Fruit fly (Drosophila melanogaster): Measurements from ENCODE around the gene rb.

DNA sequence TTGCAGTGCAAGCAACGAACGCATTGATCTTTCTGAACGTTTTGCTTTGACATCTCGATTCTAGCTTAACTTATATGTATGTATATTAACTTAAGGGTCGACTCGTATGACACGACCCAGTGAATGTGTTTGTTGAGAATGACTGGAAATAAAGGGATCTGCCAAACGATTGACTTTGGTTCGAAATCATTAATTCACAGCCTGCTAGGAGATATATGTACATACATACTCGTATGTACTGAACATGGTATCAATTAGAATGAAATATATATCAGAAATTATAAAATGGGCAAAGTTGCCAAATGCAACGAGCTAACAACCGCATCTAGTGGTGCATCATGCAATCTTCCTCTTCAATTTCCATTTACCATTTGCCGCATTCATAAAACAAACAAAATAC lies 31.4 kb upstream of the rb start, which contains the start of gene CG12684:
- no peak for TF ChIP-seq usp (GFP tag; optimal IDR thresholded peaks at IDR 0.05)
- TF ChIP-seq Dll (optimal IDR thresholded peaks at IDR 0.05) = no peak
- no peak for TF ChIP-seq psq (optimal IDR thresholded peaks at IDR 0.05)
- TF ChIP-seq pan (optimal IDR thresholded peaks at IDR 0.05) = no peak
- no peak for TF ChIP-seq EcR (GFP tag; optimal IDR thresholded peaks at IDR 0.05)
